Fruit fly (Drosophila melanogaster) whole organism, prepupa: ENCODE results near the gene PGRP-SD.

ENCODE experiments used
- Blimp-1 ChIP-seq: fragments of 200-800 bp; sonication (Bioruptor generic); optimal IDR thresholded peaks from 3 replicates; lab custom pipeline; 2017; ENCODE audit warnings: missing biosample characterization, missing genetic modification characterization, mild to moderate bottlenecking, moderate library complexity, missing genetic modification reagents
- CG10631 ChIP-seq: fragments of 200-800 bp; sonication (Bioruptor generic); optimal IDR thresholded peaks from 2 replicates; lab custom pipeline; 2016; ENCODE audit warnings: missing biosample characterization, missing genetic modification characterization
- CG11762 ChIP-seq: fragments of 200-800 bp; sonication (Bioruptor generic); optimal IDR thresholded peaks from 3 replicates; lab custom pipeline; 2016; ENCODE audit warnings: missing biosample characterization, missing genetic modification characterization; ENCODE audit not compliant: insufficient read depth
- CG11902 ChIP-seq: fragments of 200-800 bp; sonication (Bioruptor generic); optimal IDR thresholded peaks from 3 replicates; lab custom pipeline; 2016; ENCODE audit warnings: missing biosample characterization, missing genetic modification characterization
- CG1621 ChIP-seq: fragments of 200-800 bp; sonication (Bioruptor generic); optimal IDR thresholded peaks from 3 replicates; lab custom pipeline; 2018; ENCODE audit warnings: missing biosample characterization, mild to moderate bottlenecking, missing genetic modification characterization
- CG31627 ChIP-seq: fragments of 200-800 bp; sonication (Bioruptor generic); optimal IDR thresholded peaks from 3 replicates; lab custom pipeline; 2016; ENCODE audit warnings: missing biosample characterization, missing genetic modification characterization
- CG32006 ChIP-seq: fragments of 200-800 bp; sonication (Bioruptor generic); optimal IDR thresholded peaks from 3 replicates; lab custom pipeline; 2017; ENCODE audit warnings: missing biosample characterization, mild to moderate bottlenecking, missing genetic modification characterization
- CG34406 ChIP-seq: fragments of 200-800 bp; sonication (Bioruptor generic); optimal IDR thresholded peaks from 3 replicates; lab custom pipeline; 2016; ENCODE audit warnings: missing biosample characterization, missing genetic modification characterization
- CG6163 ChIP-seq: fragments of 200-800 bp; sonication (Bioruptor generic); IDR thresholded peaks from 3 replicates; pipeline ENCODE4 v1.3.6; 2022; ENCODE audit warnings: missing biosample characterization, missing genetic modification characterization
- CG6276 ChIP-seq: fragments of 200-800 bp; sonication (Bioruptor generic); optimal IDR thresholded peaks from 2 replicates; lab custom pipeline; 2017; ENCODE audit warnings: missing biosample characterization, mild to moderate bottlenecking, missing genetic modification characterization
- CG6792 ChIP-seq: fragments of 200-800 bp; sonication (Bioruptor generic); optimal IDR thresholded peaks from 3 replicates; lab custom pipeline; 2016; ENCODE audit warnings: missing biosample characterization, missing genetic modification characterization
- CG6808 ChIP-seq: fragments of 200-800 bp; sonication (Bioruptor generic); optimal IDR thresholded peaks from 3 replicates; lab custom pipeline; 2017; ENCODE audit warnings: missing biosample characterization, missing genetic modification characterization, mild to moderate bottlenecking, moderate library complexity, missing genetic modification reagents
- CG8119 ChIP-seq: fragments of 200-800 bp; sonication (Bioruptor generic); IDR thresholded peaks from 3 replicates; pipeline ENCODE4 v1.3.6; 2022; ENCODE audit warnings: missing biosample characterization, missing genetic modification characterization
- CG8319 ChIP-seq: fragments of 200-800 bp; sonication (Bioruptor generic); optimal IDR thresholded peaks from 3 replicates; lab custom pipeline; 2016; ENCODE audit warnings: missing biosample characterization, missing genetic modification characterization
- CG8632 ChIP-seq: fragments of 200-800 bp; sonication (Bioruptor generic); optimal IDR thresholded peaks from 3 replicates; lab custom pipeline; 2016; ENCODE audit warnings: missing biosample characterization, missing genetic modification characterization
- CG9139 ChIP-seq: fragments of 200-800 bp; sonication (Bioruptor generic); optimal IDR thresholded peaks from 3 replicates; lab custom pipeline; 2017; ENCODE audit warnings: missing biosample characterization, mild to moderate bottlenecking, missing genetic modification characterization
- Eip75B ChIP-seq: fragments of 200-800 bp; sonication (Bioruptor generic); optimal IDR thresholded peaks from 3 replicates; lab custom pipeline; 2016; ENCODE audit warnings: missing biosample characterization, missing genetic modification characterization
- Eip78C ChIP-seq: fragments of 200-800 bp; sonication (Bioruptor generic); peaks from one replicate; lab custom pipeline; 2016; ENCODE audit warnings: missing biosample characterization, missing genetic modification characterization
- Eip93F ChIP-seq: fragments of 200-800 bp; sonication (Bioruptor generic); optimal IDR thresholded peaks from 2 replicates; lab custom pipeline; 2016; ENCODE audit warnings: missing biosample characterization, mild to moderate bottlenecking, missing genetic modification characterization
- Ets21C ChIP-seq: fragments of 200-800 bp; sonication (Bioruptor generic); optimal IDR thresholded peaks from 3 replicates; lab custom pipeline; 2016; ENCODE audit warnings: missing biosample characterization, missing genetic modification characterization
- Ets96B ChIP-seq: fragments of 200-800 bp; optimal IDR thresholded peaks from 2 replicates; lab custom pipeline; 2019; ENCODE audit warnings: missing biosample characterization, mild to moderate bottlenecking, missing genetic modification characterization, moderate library complexity
- Gug ChIP-seq: fragments of 200-800 bp; sonication (Bioruptor generic); IDR thresholded peaks from 2 replicates; pipeline ENCODE4 v1.3.6; 2022; ENCODE audit warnings: missing biosample characterization, missing genetic modification characterization
- Hr39 ChIP-seq: fragments of 200-800 bp; sonication (Bioruptor generic); optimal IDR thresholded peaks from 2 replicates; lab custom pipeline; 2016; ENCODE audit warnings: missing biosample characterization, missing genetic modification characterization
- Hr4 ChIP-seq: fragments of 200-800 bp; sonication (Bioruptor generic); optimal IDR thresholded peaks from 3 replicates; lab custom pipeline; 2016; ENCODE audit warnings: missing biosample characterization, missing genetic modification characterization
- Lpt ChIP-seq: fragments of 200-800 bp; sonication (Bioruptor generic); optimal IDR thresholded peaks from 3 replicates; lab custom pipeline; 2016; ENCODE audit warnings: missing biosample characterization, missing genetic modification characterization
- Met ChIP-seq: fragments of 200-800 bp; sonication (Bioruptor generic); optimal IDR thresholded peaks from 3 replicates; lab custom pipeline; 2016; ENCODE audit warnings: missing biosample characterization, missing genetic modification characterization
- OdsH ChIP-seq: fragments of 200-800 bp; sonication (Bioruptor generic); optimal IDR thresholded peaks from 3 replicates; lab custom pipeline; 2016; ENCODE audit warnings: missing biosample characterization, missing genetic modification characterization
- Smox ChIP-seq: fragments of 200-800 bp; sonication (Bioruptor generic); optimal IDR thresholded peaks from 3 replicates; lab custom pipeline; 2016; ENCODE audit warnings: missing biosample characterization, missing genetic modification characterization
- Sox102F ChIP-seq: fragments of 200-800 bp; sonication (Bioruptor generic); optimal IDR thresholded peaks from 2 replicates; lab custom pipeline; 2016; ENCODE audit warnings: missing biosample characterization, mild to moderate bottlenecking, missing genetic modification characterization
- Sox14 ChIP-seq: fragments of 200-800 bp; sonication (Bioruptor generic); optimal IDR thresholded peaks from 3 replicates; lab custom pipeline; 2016; ENCODE audit warnings: missing biosample characterization, missing genetic modification characterization
- Sox15 ChIP-seq: fragments of 200-800 bp; sonication (Bioruptor generic); optimal IDR thresholded peaks from 3 replicates; lab custom pipeline; 2016; ENCODE audit warnings: missing biosample characterization, missing genetic modification characterization
- acj6 ChIP-seq: fragments of 200-800 bp; sonication (Bioruptor generic); optimal IDR thresholded peaks from 3 replicates; lab custom pipeline; 2016; ENCODE audit warnings: missing biosample characterization, missing genetic modification characterization
- cyc ChIP-seq: fragments of 200-800 bp; sonication (Bioruptor generic); optimal IDR thresholded peaks from 3 replicates; lab custom pipeline; 2016; ENCODE audit warnings: missing biosample characterization, missing genetic modification characterization
- dac ChIP-seq: fragments of 200-800 bp; sonication (Bioruptor generic); optimal IDR thresholded peaks from 2 replicates; lab custom pipeline; 2017; ENCODE audit warnings: missing biosample characterization, mild to moderate bottlenecking, missing genetic modification characterization
- eg ChIP-seq: fragments of 200-800 bp; sonication (Bioruptor generic); IDR thresholded peaks from 3 replicates; pipeline ENCODE4 v1.3.6; 2022; ENCODE audit warnings: missing biosample characterization, missing genetic modification characterization
- esn ChIP-seq: fragments of 200-800 bp; sonication (Bioruptor generic); optimal IDR thresholded peaks from 2 replicates; lab custom pipeline; 2016; ENCODE audit warnings: missing biosample characterization, mild to moderate bottlenecking, missing genetic modification characterization, moderate library complexity
- fd59A ChIP-seq: fragments of 200-800 bp; sonication (Bioruptor generic); optimal IDR thresholded peaks from 2 replicates; lab custom pipeline; 2017; ENCODE audit warnings: missing biosample characterization, mild to moderate bottlenecking, missing genetic modification characterization, missing genetic modification reagents
- fkh ChIP-seq: fragments of 200-800 bp; sonication (Bioruptor generic); optimal IDR thresholded peaks from 3 replicates; lab custom pipeline; 2017; ENCODE audit warnings: missing biosample characterization, mild to moderate bottlenecking, missing genetic modification characterization, moderate library complexity
- lz ChIP-seq: fragments of 200-800 bp; sonication (Bioruptor generic); optimal IDR thresholded peaks from 3 replicates; lab custom pipeline; 2016; ENCODE audit warnings: missing biosample characterization, missing genetic modification characterization
- pdm3 ChIP-seq: fragments of 200-800 bp; sonication (Bioruptor generic); optimal IDR thresholded peaks from 3 replicates; lab custom pipeline; 2016; ENCODE audit warnings: missing biosample characterization, missing genetic modification characterization
- salr ChIP-seq, 2 experiments: fragments of 200-800 bp; sonication (Bioruptor generic); optimal IDR thresholded peaks; 3 replicates each; lab custom pipeline; 2016 to 2018; ENCODE audit warnings: missing biosample characterization in 2 of 2, missing genetic modification characterization in 2 of 2, mild to moderate bottlenecking in 1 of 2
- spab ChIP-seq: fragments of 200-800 bp; sonication (Bioruptor generic); optimal IDR thresholded peaks from 2 replicates; lab custom pipeline; 2017; ENCODE audit warnings: missing biosample characterization, mild to moderate bottlenecking, missing genetic modification characterization, missing genetic modification reagents
- ss ChIP-seq, 2 experiments: fragments of 200-800 bp; sonication (Bioruptor generic); optimal IDR thresholded peaks; 2 replicates in 1 of 2; 3 replicates in 1 of 2; lab custom pipeline; 2017 to 2018; ENCODE audit warnings: mild to moderate bottlenecking in 2 of 2, missing biosample characterization in 2 of 2, missing genetic modification characterization in 2 of 2, moderate library complexity in 1 of 2
- svp ChIP-seq: fragments of 200-800 bp; sonication (Bioruptor generic); peaks from one replicate; lab custom pipeline; 2016; ENCODE audit warnings: missing biosample characterization, missing genetic modification characterization
- vri ChIP-seq: fragments of 200-800 bp; sonication (Bioruptor generic); optimal IDR thresholded peaks from 3 replicates; lab custom pipeline; 2016; ENCODE audit warnings: missing biosample characterization, mild to moderate bottlenecking, missing genetic modification characterization

Gene PGRP-SD

dm6 chr3L:7611229-7611628, 39.8 kb upstream of the PGRP-SD start (continued):
- TF ChIP-seq CG6163 (GFP tag; lab: Robert Waterston, UW) (peak; percentile 85), vri (GFP tag; lab: Kevin White, UChicago) (no peak), CG11902 (GFP tag; lab: Kevin White, UChicago) (no peak), CG9139 (no peak), Eip75B (GFP tag; lab: Kevin White, UChicago) (peak; percentile 37), dac (GFP tag; lab: Kevin White, UChicago) (no peak), salr (GFP tag; optimal IDR thresholded peaks at IDR 0.05; lab: Kevin White, UChicago) (peak; percentile 18 to 74), CG8632 (peak; percentile 5), Ets96B (peak; percentile 79), Smox (GFP tag; lab: Kevin White, UChicago) (no peak), Sox102F (GFP tag; lab: Kevin White, UChicago) (no peak), Eip78C (GFP tag; lab: Kevin White, UChicago) (peak; percentile 91), CG6808 (GFP tag; lab: Kevin White, UChicago) (no peak), Hr4 (GFP tag; lab: Kevin White, UChicago) (peak; percentile 76), OdsH (peak; percentile 73), CG6276 (GFP tag; lab: Kevin White, UChicago) (peak; percentile 65), svp (GFP tag; lab: Kevin White, UChicago) (peak; percentile 42), Met (peak; percentile 23), CG8319 (GFP tag; lab: Kevin White, UChicago) (no peak), eg (peak; percentile 83), spab (peak; percentile 41), pdm3 (peak; percentile 43), fd59A (GFP tag; lab: Kevin White, UChicago) (peak; percentile 38), Hr39 (no peak), CG6792 (GFP tag; lab: Kevin White, UChicago) (peak; percentile 9), Eip93F (GFP tag; lab: Kevin White, UChicago) (no peak), esn (peak; percentile 13)
- TF ChIP-seq, all 60 proteins: peak for 40

DNA sequence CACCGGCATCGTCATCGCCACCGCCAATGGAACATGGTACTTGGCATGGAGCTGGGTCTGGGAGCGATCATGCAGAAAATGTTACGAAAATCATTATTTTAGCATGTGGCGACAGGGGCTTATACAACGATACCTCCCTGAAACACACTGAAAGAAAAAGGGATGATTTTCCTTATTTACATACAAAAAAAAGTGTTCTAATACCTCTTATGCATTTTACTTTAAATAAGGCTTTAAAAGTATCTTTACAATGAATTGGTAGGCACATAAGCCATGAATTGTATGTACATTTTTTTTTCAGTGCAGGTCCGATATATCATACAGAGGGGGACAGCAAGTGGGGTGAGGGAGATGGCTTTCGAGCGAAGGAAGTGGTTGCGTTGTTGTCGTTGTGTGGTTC, 36.8 kb upstream of the PGRP-SD start:
- TF ChIP-seq CG6276 (GFP tag; lab: Kevin White, UChicago) (peak; percentile 32), Met (peak; percentile 86), Eip75B (GFP tag; lab: Kevin White, UChicago) (peak; percentile 76), CG6163 (GFP tag; lab: Robert Waterston, UW) (peak; percentile 80), pdm3 (peak; percentile 71), Blimp-1 (no peak), CG11762 (GFP tag; lab: Kevin White, UChicago) (peak; percentile 47), Ets96B (peak; percentile 62), CG31627 (GFP tag; lab: Kevin White, UChicago) (peak; percentile 81), Lpt (GFP tag; lab: Kevin White, UChicago) (no peak), esn (peak; percentile 86), eg (peak; percentile 54; the same call in 2 of the 3 replicates), acj6 (GFP tag; lab: Kevin White, UChicago) (peak; percentile 75), CG1621 (tag; lab: Kevin White, UChicago) (peak; percentile 58), dac (GFP tag; lab: Kevin White, UChicago) (no peak), Sox102F (GFP tag; lab: Kevin White, UChicago) (peak; percentile 76), CG11902 (GFP tag; lab: Kevin White, UChicago) (peak; percentile 63), fd59A (GFP tag; lab: Kevin White, UChicago) (peak; percentile 43), CG32006 (peak; percentile 64), CG34406 (GFP tag; lab: Kevin White, UChicago) (peak; percentile 72), svp (GFP tag; lab: Kevin White, UChicago) (peak; percentile 90), ss (GFP tag; optimal IDR thresholded peaks at IDR 0.05; lab: Kevin White, UChicago) (peak; percentile 46 to 54), Smox (GFP tag; lab: Kevin White, UChicago) (peak; percentile 75), OdsH (peak; percentile 69), CG8119 (GFP tag; lab: Robert Waterston, UW) (peak; percentile 49; the same call in 1 of the 3 replicates), Eip93F (GFP tag; lab: Kevin White, UChicago) (peak; percentile 21), Hr39 (peak; percentile 84), spab (peak; percentile 39), CG6808 (GFP tag; lab: Kevin White, UChicago) (peak; percentile 52), cyc (GFP tag; lab: Kevin White, UChicago) (peak; percentile 84), salr (GFP tag; optimal IDR thresholded peaks at IDR 0.05; lab: Kevin White, UChicago) (peak; percentile 22 to 32), CG10631 (GFP tag; lab: Kevin White, UChicago) (peak; percentile 69), fkh (GFP tag; lab: Kevin White, UChicago) (no peak), Eip78C (GFP tag; lab: Kevin White, UChicago) (peak; percentile 93), Gug (GFP tag; lab: Robert Waterston, UW) (peak; percentile 27; the same call in 1 of the 2 replicates), lz (GFP tag; lab: Kevin White, UChicago) (peak; percentile 77), Sox14 (GFP tag; lab: Kevin White, UChicago) (peak; percentile 74), CG8632 (peak; percentile 58), Ets21C (peak; percentile 70), Sox15 (GFP tag; lab: Kevin White, UChicago) (peak; percentile 41), vri (GFP tag; lab: Kevin White, UChicago) (peak; percentile 71), CG8319 (GFP tag; lab: Kevin White, UChicago) (peak; percentile 30)
